Worm (Caenorhabditis elegans): ENCODE results near the gene cpb-1.

ce11 chrIII:9334174-9334573 lies 12.1 kb downstream of the cpb-1 start, which contains the start of gene elo-4:
- TF ChIP-seq nhr-77 (tag; optimal IDR thresholded peaks at IDR 0.05) (no peak), lsy-2 (tag; optimal IDR thresholded peaks at IDR 0.05) (no peak), mdl-1 (tag; optimal IDR thresholded peaks at IDR 0.05) (no peak), pqm-1 (tag; optimal IDR thresholded peaks at IDR 0.05) (no peak), nhr-11 (tag; optimal IDR thresholded peaks at IDR 0.05) (no peak), nhr-237 (tag; optimal IDR thresholded peaks at IDR 0.05) (no peak)
